Fruit fly (Drosophila melanogaster): ENCODE measurements around the gene Pli.
A peak's percentile ranks its signal among the peaks of the same experiment; 100 is the strongest.

The Pli gene

DNA sequence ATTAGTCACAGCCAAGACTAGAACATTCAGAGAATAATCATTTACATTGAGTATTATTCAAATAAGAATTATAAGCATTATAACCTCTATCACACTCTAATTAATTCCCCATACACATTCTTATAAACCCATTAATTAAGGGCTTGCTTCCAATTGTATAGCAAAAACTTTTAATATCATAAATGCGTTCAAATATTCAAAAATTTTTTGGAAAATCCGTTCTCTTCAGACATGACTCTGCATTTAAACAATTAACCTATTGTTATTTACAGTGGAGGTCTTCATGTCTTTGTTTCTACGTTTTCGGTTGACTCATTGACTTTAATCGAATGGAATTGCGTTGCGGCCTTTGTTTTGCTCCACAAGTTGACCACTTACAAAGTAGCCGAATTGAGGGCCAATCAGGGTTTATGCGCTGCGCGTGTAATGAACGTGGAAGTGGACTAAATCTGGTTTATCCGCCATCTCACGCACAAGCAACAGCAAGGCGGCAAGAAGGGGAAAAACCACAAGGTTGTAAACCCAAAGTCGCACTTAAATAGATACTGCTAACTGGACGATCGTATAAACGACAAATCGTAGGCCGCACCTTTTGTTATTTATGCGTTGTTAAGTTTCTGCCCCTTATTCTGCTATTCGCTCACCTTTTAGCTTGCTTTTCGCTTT lies 31.2 kb upstream of the Pli start (continued):
- TF ChIP-seq kah (GFP tag; optimal IDR thresholded peaks at IDR 0.05) (no peak), gem (tag; optimal IDR thresholded peaks at IDR 0.05) (peak; percentile 39), CG1233 (GFP tag; optimal IDR thresholded peaks at IDR 0.05) (peak; percentile 20), wdn (GFP tag; IDR thresholded peaks at IDR 0.05) (peak; percentile 73), rib (GFP tag; IDR thresholded peaks at IDR 0.05) (peak; percentile 93), CG11093 (GFP tag; IDR thresholded peaks at IDR 0.05) (0 out of 3 replicates have a peak, but pooled peaks have one; percentile 16), pros (GFP tag; optimal IDR thresholded peaks at IDR 0.05) (no peak), so (GFP tag; IDR thresholded peaks at IDR 0.05) (peak; percentile 80), twi (tag; optimal IDR thresholded peaks at IDR 0.05) (no peak), CG13775 (GFP tag; optimal IDR thresholded peaks at IDR 0.05) (no peak), CG9215 (GFP tag; IDR thresholded peaks at IDR 0.05) (peak; percentile 40; the same call in 1 of the 2 replicates), Sox100B (GFP tag; optimal IDR thresholded peaks at IDR 0.05) (no peak), CG7963 (GFP tag; IDR thresholded peaks at IDR 0.05; ENCODE audit: partially characterized antibody) (no peak), slou (GFP tag; optimal IDR thresholded peaks at IDR 0.05) (no peak), ERR (GFP tag; optimal IDR thresholded peaks at IDR 0.05) (no peak), CG4282 (GFP tag; optimal IDR thresholded peaks at IDR 0.05) (no peak), CG5180 (GFP tag; optimal IDR thresholded peaks at IDR 0.05) (no peak), dimm (GFP tag; IDR thresholded peaks at IDR 0.05) (no peak), Dp (GFP tag; optimal IDR thresholded peaks at IDR 0.05) (no peak), ci (GFP tag; IDR thresholded peaks at IDR 0.05) (peak; percentile 89), Myb (GFP tag; optimal IDR thresholded peaks at IDR 0.05) (peak; percentile 22), mld (GFP tag; IDR thresholded peaks at IDR 0.05; ENCODE audit: partially characterized antibody) (no peak), Sin3A (optimal IDR thresholded peaks at IDR 0.05) (no peak), CG17568 (GFP tag; optimal IDR thresholded peaks at IDR 0.05) (no peak), sc (optimal IDR thresholded peaks at IDR 0.05) (no peak), sc (GFP tag; optimal IDR thresholded peaks at IDR 0.05) (no peak), Gug (GFP tag; IDR thresholded peaks at IDR 0.05) (peak; percentile 42; the same call in 1 of the 4 replicates), Xrp1 (GFP tag; IDR thresholded peaks at IDR 0.05) (peak; percentile 27; the same call in 1 of the 2 replicates), CHES-1-like (GFP tag; optimal IDR thresholded peaks at IDR 0.05) (peak; percentile 51), al (GFP tag; IDR thresholded peaks at IDR 0.05) (peak; percentile 56), crp (GFP tag; optimal IDR thresholded peaks at IDR 0.05) (no peak), CG4328 (GFP tag; optimal IDR thresholded peaks at IDR 0.05) (no peak), bbx (GFP tag; IDR thresholded peaks at IDR 0.05; ENCODE audit: partially characterized antibody) (no peak), p53 (GFP tag; optimal IDR thresholded peaks at IDR 0.05) (no peak), CG3163 (GFP tag; optimal IDR thresholded peaks at IDR 0.05) (peak; percentile 9), E2f1 (GFP tag; IDR thresholded peaks at IDR 0.05) (peak; percentile 56; the same call in 1 of the 2 replicates), her (GFP tag; optimal IDR thresholded peaks at IDR 0.05) (peak; percentile 76), seq (GFP tag; IDR thresholded peaks at IDR 0.05) (peak; percentile 69), kni (GFP tag; optimal IDR thresholded peaks at IDR 0.05) (peak; percentile 44), dm (GFP tag; optimal IDR thresholded peaks at IDR 0.05) (no peak), Poxn (GFP tag; IDR thresholded peaks at IDR 0.05) (0 out of 2 replicates have a peak, but pooled peaks have one; percentile 28), Dbx (GFP tag; IDR thresholded peaks at IDR 0.05) (peak; percentile 78; the same call in 2 of the 3 replicates), CG8388 (GFP tag; optimal IDR thresholded peaks at IDR 0.05) (no peak), Xbp1 (GFP tag; optimal IDR thresholded peaks at IDR 0.05) (peak; percentile 16), CG4707 (GFP tag; optimal IDR thresholded peaks at IDR 0.05) (no peak), CG2120 (GFP tag; optimal IDR thresholded peaks at IDR 0.05) (peak; percentile 76), Lpt (GFP tag; optimal IDR thresholded peaks at IDR 0.05) (no peak), Adf1 (GFP tag; IDR thresholded peaks at IDR 0.05) (peak; percentile 60), CG32767 (GFP tag; IDR thresholded peaks at IDR 0.05) (0 out of 2 replicates have a peak, but pooled peaks have one; percentile 11), Tbp (GFP tag; optimal IDR thresholded peaks at IDR 0.05) (no peak), odd (GFP tag; optimal IDR thresholded peaks at IDR 0.05) (no peak)

All from whole organism, embryonic.